Worm (Caenorhabditis elegans) whole organism, early embryonic: ENCODE measurements around the gene F23B12.4.

Source experiments
- B0310.2 ChIP-seq: sonication (generic microtip); optimal IDR thresholded peaks from 2 replicates; lab custom pipeline; 2016; ENCODE audit warnings: mild to moderate bottlenecking, missing genetic modification characterization, missing compliant biosample characterization
- F13C5.2 ChIP-seq: sonication (generic microtip); optimal IDR thresholded peaks from 2 replicates; lab custom pipeline; 2017; ENCODE audit warnings: mild to moderate bottlenecking, missing genetic modification characterization, inconsistent platforms, missing compliant biosample characterization
- aly-1 ChIP-seq: sonication (generic microtip); optimal IDR thresholded peaks from 2 replicates; lab custom pipeline; 2016; ENCODE audit warnings: missing genetic modification characterization, missing compliant biosample characterization
- ama-1 ChIP-seq: fragments of 150-350 bp; optimal IDR thresholded peaks from 2 replicates; lab custom pipeline; 2014
- ceh-13 ChIP-seq: fragments of 200-800 bp; sonication (Bioruptor generic); optimal IDR thresholded peaks from 2 replicates; lab custom pipeline; 2018; ENCODE audit warnings: mild to moderate bottlenecking, missing genetic modification characterization, missing compliant biosample characterization
- ceh-36 ChIP-seq: sonication (generic microtip); optimal IDR thresholded peaks from 2 replicates; lab custom pipeline; 2016; ENCODE audit warnings: missing genetic modification characterization, inconsistent platforms, missing compliant biosample characterization
- ets-7 ChIP-seq: sonication (generic microtip); optimal IDR thresholded peaks from 2 replicates; lab custom pipeline; 2016; ENCODE audit warnings: missing genotype, missing genetic modification characterization, missing compliant biosample characterization
- flt-1 ChIP-seq: fragments of 200-800 bp; sonication (Bioruptor generic); IDR thresholded peaks from 2 replicates; pipeline ENCODE4 v1.3.6; 2022; ENCODE audit warnings: missing genetic modification characterization, missing compliant biosample characterization
- hmbx-1 ChIP-seq: sonication (generic microtip); optimal IDR thresholded peaks from 2 replicates; lab custom pipeline; 2016; ENCODE audit warnings: mild to moderate bottlenecking, missing genetic modification characterization, missing compliant biosample characterization
- hmg-4 ChIP-seq: fragments of 200-800 bp; sonication (Bioruptor generic); optimal IDR thresholded peaks from 2 replicates; lab custom pipeline; 2018; ENCODE audit warnings: mild to moderate bottlenecking, missing genetic modification characterization, missing compliant biosample characterization
- hnd-1 ChIP-seq: sonication (generic microtip); optimal IDR thresholded peaks from 2 replicates; lab custom pipeline; 2016; ENCODE audit warnings: missing genetic modification characterization, missing compliant biosample characterization
- pes-1 ChIP-seq: fragments of 200-800 bp; sonication (Bioruptor generic); IDR thresholded peaks from 2 replicates; pipeline ENCODE4 v1.3.6; 2022; ENCODE audit warnings: missing genetic modification reagents, missing genetic modification characterization, missing compliant biosample characterization
- scrt-1 ChIP-seq: fragments of 200-800 bp; sonication (Bioruptor generic); IDR thresholded peaks from 2 replicates; pipeline ENCODE4 v1.3.6; 2022; ENCODE audit warnings: missing genetic modification characterization, missing compliant biosample characterization
- sea-1 ChIP-seq: fragments of 200-800 bp; sonication (Bioruptor generic); conservative IDR thresholded peaks from 2 replicates; pipeline ENCODE4 v1.3.6; 2022; ENCODE audit warnings: missing genetic modification characterization, missing compliant biosample characterization
- tbx-11 ChIP-seq: fragments of 200-800 bp; sonication (Bioruptor generic); IDR thresholded peaks from 2 replicates; pipeline ENCODE4 v1.3.6; 2022; ENCODE audit warnings: missing genetic modification characterization, missing compliant biosample characterization
- tbx-37 ChIP-seq: fragments of 200-800 bp; sonication (Bioruptor generic); conservative IDR thresholded peaks from 2 replicates; pipeline ENCODE4 v1.3.6; 2022; ENCODE audit warnings: missing genetic modification reagents, missing genetic modification characterization, missing compliant biosample characterization
- tra-4 ChIP-seq: sonication (generic microtip); optimal IDR thresholded peaks from 2 replicates; lab custom pipeline; 2017; ENCODE audit warnings: missing genetic modification characterization, missing compliant biosample characterization

The F23B12.4 gene

ce11 chrV:14448669-14449068, 7.7 kb downstream of the F23B12.4 start:
- TF ChIP-seq ceh-13 (GFP tag; lab: Kevin White, UChicago) (no peak), flt-1 (no peak), aly-1 (tag; lab: Kevin White, UChicago) (no peak), tbx-11 (GFP tag; lab: Robert Waterston, UW) (no peak), ets-7 (no peak), sea-1 (no peak), F13C5.2 (tag; lab: Kevin White, UChicago) (no peak)

- TF ChIP-seq B0310.2 (tag; lab: Kevin White, UChicago) (no peak), hnd-1 (tag; lab: Kevin White, UChicago) (no peak), hmbx-1 (no peak), ceh-13 (GFP tag; lab: Kevin White, UChicago) (no peak), tbx-37 (GFP tag; lab: Robert Waterston, UW) (no peak), sea-1 (no peak), ama-1 (lab: Kevin White, UChicago) (no peak), scrt-1 (GFP tag; lab: Robert Waterston, UW) (no peak), tbx-11 (GFP tag; lab: Robert Waterston, UW) (no peak), tra-4 (no peak), pes-1 (GFP tag; lab: Robert Waterston, UW) (no peak), F13C5.2 (tag; lab: Kevin White, UChicago) (no peak), hmg-4 (GFP tag; lab: Kevin White, UChicago) (no peak), ets-7 (no peak), ceh-36 (tag; lab: Kevin White, UChicago) (no peak), flt-1 (no peak), aly-1 (tag; lab: Kevin White, UChicago) (no peak)
Observed at ce11 chrV:14449397-14449796, 8.5 kb downstream of the F23B12.4 start, which contains the start of gene F23B12.7. TSS of gene F23B12.7 (plus strand) at chrV:14449697.

- TF ChIP-seq tbx-11 (GFP tag; lab: Robert Waterston, UW) (no peak), hnd-1 (tag; lab: Kevin White, UChicago) (no peak), ama-1 (lab: Kevin White, UChicago) (no peak), ceh-13 (GFP tag; lab: Kevin White, UChicago) (no peak), F13C5.2 (tag; lab: Kevin White, UChicago) (no peak), ceh-36 (tag; lab: Kevin White, UChicago) (no peak), sea-1 (no peak), aly-1 (tag; lab: Kevin White, UChicago) (no peak), B0310.2 (tag; lab: Kevin White, UChicago) (no peak), scrt-1 (GFP tag; lab: Robert Waterston, UW) (no peak), pes-1 (GFP tag; lab: Robert Waterston, UW) (no peak), hmbx-1 (no peak), hmg-4 (GFP tag; lab: Kevin White, UChicago) (no peak), ets-7 (no peak), tra-4 (no peak), tbx-37 (GFP tag; lab: Robert Waterston, UW) (no peak), flt-1 (no peak)
Observed at ce11 chrV:14456626-14457025, 15.7 kb downstream of the F23B12.4 start, which contains the start of gene bmk-1. TSS of gene bmk-1 (minus strand) at chrV:14456984.

- TF ChIP-seq ets-7 (no peak), pes-1 (GFP tag; lab: Robert Waterston, UW) (no peak), aly-1 (tag; lab: Kevin White, UChicago) (no peak)
Observed at ce11 chrV:14457070-14457469, 16.1 kb downstream of the F23B12.4 start, which contains the start of gene coh-3. TSS of gene coh-3 (plus strand) at chrV:14457422.

- TF ChIP-seq hmbx-1 (no peak), B0310.2 (tag; lab: Kevin White, UChicago) (no peak), sea-1 (no peak), hmg-4 (GFP tag; lab: Kevin White, UChicago) (no peak), F13C5.2 (tag; lab: Kevin White, UChicago) (no peak), ceh-13 (GFP tag; lab: Kevin White, UChicago) (no peak), ama-1 (lab: Kevin White, UChicago) (no peak), tbx-11 (GFP tag; lab: Robert Waterston, UW) (no peak), scrt-1 (GFP tag; lab: Robert Waterston, UW) (no peak), ets-7 (no peak), aly-1 (tag; lab: Kevin White, UChicago) (no peak), hnd-1 (tag; lab: Kevin White, UChicago) (no peak), ceh-36 (tag; lab: Kevin White, UChicago) (no peak), tra-4 (no peak)
Observed at ce11 chrV:14460122-14460521, 19.2 kb downstream of the F23B12.4 start.

DNA sequence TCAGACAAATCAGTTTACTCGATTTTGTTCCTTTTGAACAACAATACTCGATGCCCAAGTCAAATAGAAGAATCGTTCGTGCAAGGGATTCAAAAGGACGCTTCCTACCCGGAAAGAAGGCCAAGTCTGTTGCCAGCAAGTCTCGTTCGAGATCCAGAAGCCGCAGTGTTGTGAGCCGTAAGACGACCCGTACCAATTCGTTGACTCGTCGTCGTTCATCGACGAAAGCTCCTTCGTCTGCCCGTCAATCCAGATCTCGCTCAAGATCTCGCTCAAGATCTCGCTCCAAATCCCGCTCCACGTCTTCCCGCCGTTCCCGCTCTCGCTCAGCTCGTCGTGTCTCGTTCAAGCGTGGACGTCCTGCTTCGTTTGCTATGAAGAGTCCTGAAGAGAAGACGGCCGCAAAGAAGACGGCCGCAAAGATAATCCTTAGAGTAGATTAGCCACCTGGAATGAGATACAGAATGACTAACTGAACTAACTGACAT, 19.7 kb downstream of the F23B12.4 start, which contains the start of gene F08H9.2:
Gene F08H9.2, plus strand, starts transcription at position 51 of the 488 bp plus-strand sequence.
- no peak for TF ChIP-seq hnd-1 (tag; lab: Kevin White, UChicago)
- peak; percentile 20 for TF ChIP-seq hmg-4 (GFP tag; lab: Kevin White, UChicago)

DNA sequence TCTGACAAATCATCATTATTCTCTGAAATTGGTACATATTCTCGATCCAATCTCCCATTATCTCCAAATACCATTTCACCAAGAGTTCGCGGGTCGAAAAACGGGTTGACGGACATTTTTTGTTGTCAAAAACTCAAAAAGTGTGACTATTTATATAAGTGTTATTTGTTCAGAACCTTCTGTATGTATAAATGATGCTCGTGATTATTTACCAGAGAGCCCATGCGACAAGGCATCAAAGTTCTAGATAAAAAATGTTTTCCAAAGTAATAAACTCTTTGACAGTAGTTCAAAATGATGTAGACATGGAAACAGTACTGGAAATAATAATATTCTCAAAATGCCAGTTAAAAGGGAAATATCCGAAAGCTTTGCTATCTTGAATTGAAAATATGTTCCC, 21.7 kb downstream of the F23B12.4 start:
- TF ChIP-seq hmbx-1: no peak
- TF ChIP-seq tbx-11 (GFP tag; lab: Robert Waterston, UW): no peak
- TF ChIP-seq ets-7: no peak
- TF ChIP-seq hnd-1 (tag; lab: Kevin White, UChicago): no peak
- TF ChIP-seq flt-1: no peak
- no peak for TF ChIP-seq sea-1
- TF ChIP-seq hmg-4 (GFP tag; lab: Kevin White, UChicago): no peak
- TF ChIP-seq tra-4: no peak
- TF ChIP-seq tbx-37 (GFP tag; lab: Robert Waterston, UW): no peak
- no peak for TF ChIP-seq F13C5.2 (tag; lab: Kevin White, UChicago)
- no peak for TF ChIP-seq pes-1 (GFP tag; lab: Robert Waterston, UW)
- no peak for TF ChIP-seq ama-1 (lab: Kevin White, UChicago)
- no peak for TF ChIP-seq ceh-36 (tag; lab: Kevin White, UChicago)
- TF ChIP-seq aly-1 (tag; lab: Kevin White, UChicago): no peak
- no peak for TF ChIP-seq ceh-13 (GFP tag; lab: Kevin White, UChicago)
- TF ChIP-seq B0310.2 (tag; lab: Kevin White, UChicago): no peak
- no peak for TF ChIP-seq scrt-1 (GFP tag; lab: Robert Waterston, UW)
